Worm (Caenorhabditis elegans): ENCODE results near the gene prdx-2.
A peak's percentile ranks its signal among the peaks of the same experiment; 100 is the strongest.

The prdx-2 gene

DNA sequence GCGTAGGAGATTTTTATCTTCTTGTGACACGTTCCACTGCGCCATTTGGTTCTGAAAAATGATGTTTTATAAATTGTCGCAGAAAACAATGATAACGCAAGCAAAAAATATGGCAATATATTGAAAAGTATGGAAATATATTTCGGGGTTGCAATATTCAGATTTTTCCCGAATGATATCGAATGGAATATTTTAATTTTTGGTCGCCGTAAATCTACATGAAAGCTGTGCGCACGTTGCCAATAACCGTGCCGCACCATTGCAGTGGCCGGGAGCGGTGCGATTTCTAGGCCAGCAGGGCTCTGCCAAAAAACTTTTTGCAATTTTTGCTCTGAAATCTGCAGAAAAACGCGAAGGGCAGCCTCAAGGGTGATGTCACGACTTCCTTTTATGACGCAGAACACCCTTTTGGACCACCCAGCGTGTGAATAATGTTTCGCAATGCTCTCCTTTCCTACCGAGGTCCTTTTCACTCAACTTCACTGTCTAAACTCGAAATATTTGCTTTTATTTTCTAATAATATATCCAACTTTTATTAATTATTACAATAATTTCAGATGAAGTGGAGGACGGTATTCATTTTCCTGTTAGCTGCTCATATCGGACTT is 19.8 kb upstream of the prdx-2 start, which contains the start of the genes F09E5.11 and bmy-1:
Gene F09E5.11 (minus strand): TSS at position 51 of the 609 bp plus-strand sequence.
Gene bmy-1 (plus strand): TSS at position 559 of the 609 bp plus-strand sequence.
- TF ChIP-seq ets-7 (tag; optimal IDR thresholded peaks at IDR 0.05) (peak; percentile 23), aly-1 (tag; optimal IDR thresholded peaks at IDR 0.05) (no peak), tbx-11 (GFP tag; IDR thresholded peaks at IDR 0.05) (0 out of 2 replicates have a peak, but pooled peaks have one; percentile 42), ama-1 (optimal IDR thresholded peaks at IDR 0.05) (no peak), ceh-13 (GFP tag; optimal IDR thresholded peaks at IDR 0.05) (peak; percentile 21), B0310.2 (tag; optimal IDR thresholded peaks at IDR 0.05) (no peak), F13C5.2 (tag; optimal IDR thresholded peaks at IDR 0.05) (peak; percentile 61), pes-1 (GFP tag; IDR thresholded peaks at IDR 0.05) (peak; percentile 74), flt-1 (GFP tag; IDR thresholded peaks at IDR 0.05) (0 out of 2 replicates have a peak, but pooled peaks have one; percentile 11), hmg-4 (GFP tag; optimal IDR thresholded peaks at IDR 0.05) (peak; percentile 74), sea-1 (GFP tag; conservative IDR thresholded peaks at IDR 0.05) (0 out of 2 replicates have a peak, but pooled peaks have one; percentile 23), hmbx-1 (tag; optimal IDR thresholded peaks at IDR 0.05) (no peak), tbx-37 (GFP tag; conservative IDR thresholded peaks at IDR 0.05) (peak; percentile 79)

DNA sequence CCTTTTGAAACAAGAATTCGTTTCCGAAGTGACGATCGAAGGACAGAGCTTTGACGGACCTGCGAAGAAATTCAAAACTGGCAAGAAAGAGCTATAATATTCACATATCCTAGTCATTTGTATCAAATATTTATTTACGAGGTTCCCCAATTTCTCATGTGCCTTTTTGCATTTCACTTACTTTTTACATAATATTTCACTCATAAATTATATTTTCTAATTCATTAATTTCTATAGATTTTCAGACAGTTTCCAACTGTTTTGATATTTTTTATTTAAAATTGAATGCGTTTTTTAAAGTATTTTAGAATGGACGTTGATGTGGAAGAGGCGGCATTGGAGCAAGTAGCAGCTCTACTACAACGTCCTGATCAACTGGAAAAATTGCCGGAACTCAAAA is 18.7 kb upstream of the prdx-2 start, which contains the start of gene sec-6:
Gene sec-6 (plus strand): TSS at position 301 of the 400 bp plus-strand sequence.
- TF ChIP-seq F13C5.2 (tag; optimal IDR thresholded peaks at IDR 0.05), result no peak
- TF ChIP-seq pes-1 (GFP tag; IDR thresholded peaks at IDR 0.05), result no peak
- no peak for TF ChIP-seq ama-1 (optimal IDR thresholded peaks at IDR 0.05)
- no peak for TF ChIP-seq aly-1 (tag; optimal IDR thresholded peaks at IDR 0.05)
- TF ChIP-seq ets-7 (tag; optimal IDR thresholded peaks at IDR 0.05), result no peak
- no peak for TF ChIP-seq sea-1 (GFP tag; conservative IDR thresholded peaks at IDR 0.05)
- no peak for TF ChIP-seq hmbx-1 (tag; optimal IDR thresholded peaks at IDR 0.05)
- TF ChIP-seq B0310.2 (tag; optimal IDR thresholded peaks at IDR 0.05), result no peak
- TF ChIP-seq ceh-13 (GFP tag; optimal IDR thresholded peaks at IDR 0.05), result no peak
- no peak for TF ChIP-seq flt-1 (GFP tag; IDR thresholded peaks at IDR 0.05)
- no peak for TF ChIP-seq ceh-36 (tag; optimal IDR thresholded peaks at IDR 0.05)

DNA sequence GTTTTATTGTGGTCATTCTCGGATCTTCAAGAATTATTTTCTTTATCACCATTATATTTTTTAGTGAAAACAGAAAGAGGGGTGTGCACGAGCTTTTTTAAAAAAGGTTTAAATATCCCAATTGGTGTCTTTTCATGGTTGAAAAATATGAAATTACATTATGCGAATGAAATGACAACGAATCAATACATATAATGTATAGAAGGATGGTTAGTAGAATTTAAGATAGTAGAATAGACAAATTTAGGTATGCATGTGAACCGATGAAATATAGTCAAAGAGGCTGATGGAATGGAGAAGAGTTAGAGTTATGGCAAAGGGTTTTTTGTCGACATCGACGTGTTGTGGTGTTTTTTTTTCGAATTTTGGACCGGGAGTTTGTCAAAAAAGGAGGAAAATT is 13.5 kb upstream of the prdx-2 start:
- no peak for TF ChIP-seq hnd-1 (tag; optimal IDR thresholded peaks at IDR 0.05)
- no peak for TF ChIP-seq ama-1 (optimal IDR thresholded peaks at IDR 0.05)
- TF ChIP-seq ceh-36 (tag; optimal IDR thresholded peaks at IDR 0.05), result no peak
- no peak for TF ChIP-seq scrt-1 (GFP tag; IDR thresholded peaks at IDR 0.05)
- TF ChIP-seq tbx-11 (GFP tag; IDR thresholded peaks at IDR 0.05), result no peak
- TF ChIP-seq flt-1 (GFP tag; IDR thresholded peaks at IDR 0.05), result no peak
- TF ChIP-seq tra-4 (tag; optimal IDR thresholded peaks at IDR 0.05), result no peak
- no peak for TF ChIP-seq sea-1 (GFP tag; conservative IDR thresholded peaks at IDR 0.05)
- TF ChIP-seq pes-1 (GFP tag; IDR thresholded peaks at IDR 0.05), result no peak
- TF ChIP-seq ets-7 (tag; optimal IDR thresholded peaks at IDR 0.05), result no peak
- TF ChIP-seq B0310.2 (tag; optimal IDR thresholded peaks at IDR 0.05), result no peak
- TF ChIP-seq tbx-37 (GFP tag; conservative IDR thresholded peaks at IDR 0.05), result no peak
- TF ChIP-seq ceh-13 (GFP tag; optimal IDR thresholded peaks at IDR 0.05), result no peak
- TF ChIP-seq aly-1 (tag; optimal IDR thresholded peaks at IDR 0.05), result no peak
- no peak for TF ChIP-seq hmg-4 (GFP tag; optimal IDR thresholded peaks at IDR 0.05)
- TF ChIP-seq F13C5.2 (tag; optimal IDR thresholded peaks at IDR 0.05), result no peak
- no peak for TF ChIP-seq hmbx-1 (tag; optimal IDR thresholded peaks at IDR 0.05)

DNA sequence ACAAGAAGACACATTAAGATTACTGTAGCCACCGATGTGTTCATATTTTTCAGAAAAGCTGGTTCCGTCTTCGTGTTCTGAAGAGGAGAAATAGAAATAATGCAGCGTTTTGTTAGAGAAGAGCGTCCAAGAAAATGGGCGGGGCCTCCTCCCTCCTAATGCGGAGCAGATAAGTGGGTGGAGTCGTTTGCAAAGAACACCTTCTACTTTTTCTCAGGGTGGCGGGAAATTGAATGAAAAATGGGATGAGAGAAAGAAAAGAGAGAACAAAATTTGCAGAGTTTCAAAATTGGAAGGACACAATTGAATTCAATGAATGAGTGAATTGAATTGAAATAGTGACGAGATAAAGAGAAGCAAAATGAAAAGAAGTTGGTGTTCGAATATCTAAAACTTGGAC is 12.3 kb upstream of the prdx-2 start, which contains the start of gene F09E5.16:
Gene F09E5.16 (minus strand): TSS at position 101 of the 400 bp plus-strand sequence.
- TF ChIP-seq sea-1 (GFP tag; conservative IDR thresholded peaks at IDR 0.05), result no peak
- TF ChIP-seq scrt-1 (GFP tag; IDR thresholded peaks at IDR 0.05), result no peak
- no peak for TF ChIP-seq flt-1 (GFP tag; IDR thresholded peaks at IDR 0.05)
- TF ChIP-seq tra-4 (tag; optimal IDR thresholded peaks at IDR 0.05), result no peak
- TF ChIP-seq hmbx-1 (tag; optimal IDR thresholded peaks at IDR 0.05), result no peak
- no peak for TF ChIP-seq hmg-4 (GFP tag; optimal IDR thresholded peaks at IDR 0.05)
- no peak for TF ChIP-seq ceh-13 (GFP tag; optimal IDR thresholded peaks at IDR 0.05)
- TF ChIP-seq ets-7 (tag; optimal IDR thresholded peaks at IDR 0.05), result no peak
- no peak for TF ChIP-seq tbx-37 (GFP tag; conservative IDR thresholded peaks at IDR 0.05)

DNA sequence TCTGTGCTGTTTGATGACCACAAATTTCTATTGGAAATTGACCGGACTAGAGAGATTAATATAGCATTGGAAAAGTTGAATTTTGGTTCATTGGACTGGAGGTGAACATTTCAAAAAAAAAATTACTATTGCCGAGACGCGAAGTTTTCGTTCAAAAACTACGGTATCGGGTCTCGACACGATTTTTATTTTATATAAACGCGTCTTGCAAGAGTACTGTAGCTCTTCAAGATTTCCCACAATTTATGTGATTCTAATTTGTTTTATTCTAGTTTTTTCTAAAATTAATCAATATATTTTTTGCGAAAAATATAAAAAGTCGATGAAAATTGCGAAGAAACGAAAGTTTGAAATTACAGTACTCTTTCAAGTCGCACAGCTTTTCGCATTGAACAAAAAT is 7.4 kb upstream of the prdx-2 start, which contains the start of gene F09E5.12:
Gene F09E5.12 (minus strand): TSS at position 101 of the 400 bp plus-strand sequence.
- TF ChIP-seq flt-1 (GFP tag; IDR thresholded peaks at IDR 0.05) (no peak), ceh-36 (tag; optimal IDR thresholded peaks at IDR 0.05) (no peak), ceh-13 (GFP tag; optimal IDR thresholded peaks at IDR 0.05) (no peak)

DNA sequence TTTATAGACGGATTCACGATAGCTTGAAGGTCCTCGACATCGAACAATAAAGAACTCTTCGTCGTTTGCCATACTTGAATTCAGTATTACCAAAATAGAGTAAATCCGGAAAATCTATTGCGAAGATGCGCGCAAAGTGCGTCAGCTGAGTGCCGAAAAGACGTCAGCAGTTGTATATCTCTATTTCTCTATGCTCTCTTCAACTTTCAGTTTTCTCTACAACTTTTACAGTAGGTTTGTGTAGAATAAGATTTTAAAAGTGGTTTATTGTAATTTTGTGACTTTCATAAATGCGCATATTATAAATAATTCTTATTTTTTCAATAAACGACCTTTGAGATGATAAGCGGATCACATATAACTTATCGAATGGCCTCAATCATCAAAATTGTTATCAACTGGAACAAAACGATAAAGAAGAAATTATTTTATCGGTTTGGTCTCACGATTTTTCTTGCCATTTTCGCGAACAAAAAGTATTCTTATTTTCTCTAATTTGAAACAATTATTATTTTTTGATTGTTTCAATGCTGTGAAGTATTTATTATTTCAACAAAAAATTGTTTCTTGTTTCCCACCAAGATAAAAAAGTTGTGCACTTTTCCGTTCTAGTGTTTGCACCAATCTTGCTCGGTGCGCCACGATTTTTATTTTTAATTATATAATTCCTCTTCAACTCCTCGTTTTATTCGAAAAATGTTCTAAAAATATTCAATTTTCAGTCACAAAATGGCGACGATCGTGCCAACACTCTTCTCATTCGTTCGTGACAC is 4.5 kb upstream of the prdx-2 start, which contains the start of the genes agt-2 and F09E5.3:
Gene agt-2 (minus strand): TSS at position 553 of the 773 bp plus-strand sequence.
Gene F09E5.3 (plus strand): TSS at position 723 of the 773 bp plus-strand sequence.
- TF ChIP-seq hnd-1 (tag; optimal IDR thresholded peaks at IDR 0.05) (no peak), tra-4 (tag; optimal IDR thresholded peaks at IDR 0.05) (no peak), flt-1 (GFP tag; IDR thresholded peaks at IDR 0.05) (0 out of 2 replicates have a peak, but pooled peaks have one; percentile 54), hmg-4 (GFP tag; optimal IDR thresholded peaks at IDR 0.05) (peak; percentile 20), ceh-13 (GFP tag; optimal IDR thresholded peaks at IDR 0.05) (no peak), B0310.2 (tag; optimal IDR thresholded peaks at IDR 0.05) (no peak), ets-7 (tag; optimal IDR thresholded peaks at IDR 0.05) (no peak), tbx-11 (GFP tag; IDR thresholded peaks at IDR 0.05) (no peak), F13C5.2 (tag; optimal IDR thresholded peaks at IDR 0.05) (peak; percentile 36), tbx-37 (GFP tag; conservative IDR thresholded peaks at IDR 0.05) (0 out of 2 replicates have a peak, but pooled peaks have one; percentile 27), pes-1 (GFP tag; IDR thresholded peaks at IDR 0.05) (no peak), hmbx-1 (tag; optimal IDR thresholded peaks at IDR 0.05) (no peak), ceh-36 (tag; optimal IDR thresholded peaks at IDR 0.05) (no peak)

All from whole organism, early embryonic.